Worm (Caenorhabditis elegans): ENCODE data around the gene C17H12.10.

C17H12.10 gene

DNA sequence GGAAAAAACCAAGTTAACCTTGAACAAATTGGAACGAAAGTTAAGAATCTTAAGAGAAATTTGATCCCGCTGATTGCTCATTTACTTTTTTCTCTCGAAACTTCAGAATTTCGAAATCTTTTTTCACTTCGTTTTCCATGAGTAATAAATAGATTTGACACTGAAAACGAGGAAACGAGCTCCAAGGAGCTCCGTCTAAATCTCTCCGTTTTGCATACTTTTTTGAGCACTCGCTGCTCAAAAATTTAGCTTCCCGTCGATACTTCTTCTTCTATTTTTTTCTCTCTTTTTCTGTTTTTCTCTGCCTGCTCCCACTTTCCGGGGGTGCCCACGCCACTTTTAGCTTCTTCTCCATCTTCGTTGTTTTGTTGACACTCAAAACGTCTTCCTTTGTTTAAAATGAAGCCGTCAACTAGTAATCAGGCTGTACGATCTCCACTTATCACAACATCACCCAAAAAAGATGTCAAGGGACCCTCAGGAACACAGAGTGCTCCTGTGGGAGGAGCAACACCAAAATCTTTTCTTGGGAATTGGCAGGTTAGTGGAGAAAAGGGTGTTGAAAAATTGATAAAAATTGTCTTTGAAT lies at the start of gene C17H12.10:
C17H12.10 (plus strand) TSS at position 325 of the 589 bp plus-strand sequence.
- TF ChIP-seq zip-8 (tag; optimal IDR thresholded peaks at IDR 0.05) (no peak), ces-1 (GFP tag; optimal IDR thresholded peaks at IDR 0.05) (peak; percentile 84)

ce11 chrIV:6757011-6757410 lies 49.6 kb upstream of the C17H12.10 start, which contains the start of gene usp-4:
usp-4 (plus strand) TSS chrIV:6757311.
- TF ChIP-seq nhr-2 (tag; optimal IDR thresholded peaks at IDR 0.05) (no peak), blmp-1 (tag; optimal IDR thresholded peaks at IDR 0.05) (no peak), lsy-2 (tag; optimal IDR thresholded peaks at IDR 0.05) (no peak), ceh-43 (GFP tag; optimal IDR thresholded peaks at IDR 0.05) (no peak), ceh-39 (tag; optimal IDR thresholded peaks at IDR 0.05) (no peak), tbx-8 (GFP tag; optimal IDR thresholded peaks at IDR 0.05) (no peak), drap-1 (GFP tag; optimal IDR thresholded peaks at IDR 0.05) (no peak), unc-39 (tag; optimal IDR thresholded peaks at IDR 0.05) (no peak), nhr-12 (tag; optimal IDR thresholded peaks at IDR 0.05) (no peak)

- TF ChIP-seq flh-1 (GFP tag; optimal IDR thresholded peaks at IDR 0.05): no peak
- no peak for TF ChIP-seq ceh-39 (tag; optimal IDR thresholded peaks at IDR 0.05)
- no peak for TF ChIP-seq lin-13 (tag; optimal IDR thresholded peaks at IDR 0.05)
- TF ChIP-seq sem-2 (GFP tag; optimal IDR thresholded peaks at IDR 0.05): no peak
- no peak for TF ChIP-seq hlh-1 (tag; optimal IDR thresholded peaks at IDR 0.05)
- no peak for TF ChIP-seq mls-2 (tag; optimal IDR thresholded peaks at IDR 0.05)
- TF ChIP-seq pha-4 (tag; optimal IDR thresholded peaks at IDR 0.05): no peak
- TF ChIP-seq elt-3 (tag; optimal IDR thresholded peaks at IDR 0.05): no peak
- no peak for TF ChIP-seq unc-62 (GFP tag; optimal IDR thresholded peaks at IDR 0.05)
- no peak for TF ChIP-seq nhr-28 (tag; optimal IDR thresholded peaks at IDR 0.05)
- TF ChIP-seq sptf-1 (tag; optimal IDR thresholded peaks at IDR 0.05): no peak
- no peak for TF ChIP-seq mab-5 (tag; optimal IDR thresholded peaks at IDR 0.05)
- TF ChIP-seq ceh-43 (GFP tag; optimal IDR thresholded peaks at IDR 0.05): no peak
- no peak for TF ChIP-seq nhr-12 (tag; optimal IDR thresholded peaks at IDR 0.05)
- TF ChIP-seq elt-1 (tag; optimal IDR thresholded peaks at IDR 0.05; ENCODE audit: borderline replicate concordance, insufficient read depth): no peak
- no peak for TF ChIP-seq nhr-76 (tag; optimal IDR thresholded peaks at IDR 0.05)
These were observed 49.0 kb upstream of the C17H12.10 start for ce11 chrIV:6757614-6758013.

DNA sequence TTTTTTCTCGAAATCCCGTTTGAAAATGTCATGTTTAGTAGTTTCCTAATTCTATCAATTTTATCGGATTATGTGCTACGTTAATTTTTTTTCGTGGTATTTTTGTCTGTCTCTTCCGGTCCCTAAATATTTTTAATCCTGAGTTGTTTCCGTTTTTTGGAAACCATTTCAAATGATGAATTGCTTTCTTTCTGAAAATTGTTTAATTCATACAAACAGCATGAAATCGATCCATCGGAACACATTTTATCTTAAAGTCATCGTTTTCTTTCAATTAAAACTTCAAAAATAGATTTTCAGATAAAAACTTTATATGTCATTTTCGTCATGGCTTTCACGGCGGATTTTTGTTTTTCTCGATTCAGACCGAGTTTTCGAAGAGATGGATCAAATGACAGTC lies 44.2 kb upstream of the C17H12.10 start, which contains the start of gene spd-3:
spd-3 (plus strand) TSS at position 301 of the 400 bp plus-strand sequence.
- TF ChIP-seq unc-62 (GFP tag; optimal IDR thresholded peaks at IDR 0.05): no peak

- TF ChIP-seq elt-3 (tag; optimal IDR thresholded peaks at IDR 0.05) (no peak), tbx-8 (GFP tag; optimal IDR thresholded peaks at IDR 0.05) (no peak), elt-1 (tag; optimal IDR thresholded peaks at IDR 0.05; ENCODE audit: borderline replicate concordance, insufficient read depth) (no peak), unc-120 (tag; optimal IDR thresholded peaks at IDR 0.05; ENCODE audit: poor library complexity, severe bottlenecking) (peak; percentile 35), mep-1 (tag; optimal IDR thresholded peaks at IDR 0.05) (peak; percentile 7), ztf-11 (tag; optimal IDR thresholded peaks at IDR 0.05) (no peak), mls-2 (tag; optimal IDR thresholded peaks at IDR 0.05) (no peak), ces-1 (GFP tag; optimal IDR thresholded peaks at IDR 0.05) (peak; percentile 79), M03D4.4 (tag; optimal IDR thresholded peaks at IDR 0.05) (no peak), nhr-76 (tag; optimal IDR thresholded peaks at IDR 0.05) (no peak), pha-4 (tag; optimal IDR thresholded peaks at IDR 0.05) (no peak), nhr-28 (tag; optimal IDR thresholded peaks at IDR 0.05) (no peak), nhr-2 (tag; optimal IDR thresholded peaks at IDR 0.05) (no peak), blmp-1 (tag; optimal IDR thresholded peaks at IDR 0.05) (no peak), sptf-1 (tag; optimal IDR thresholded peaks at IDR 0.05) (no peak)
These were observed 39.4 kb upstream of the C17H12.10 start for ce11 chrIV:6767240-6767639.

ce11 chrIV:6770407-6770883 lies 36.2 kb upstream of the C17H12.10 start, which contains the start of gene anat-1:
anat-1 (plus strand) TSS chrIV:6770833.
- TF ChIP-seq ham-2 (GFP tag; optimal IDR thresholded peaks at IDR 0.05) (no peak), elt-3 (tag; optimal IDR thresholded peaks at IDR 0.05) (no peak), sptf-1 (tag; optimal IDR thresholded peaks at IDR 0.05) (no peak)

All from whole organism, mixed stage, embryonic.